Worm (Caenorhabditis elegans): Measurements from ENCODE around the gene cct-4.

ce11 chrII:8248745-8249144 is 34.7 kb upstream of the cct-4 start, which contains the start of the genes F35C11.2 and F35C11.4:
- no peak for TF ChIP-seq npax-4 (tag; optimal IDR thresholded peaks at IDR 0.05)
- TF ChIP-seq ttx-3 (tag; optimal IDR thresholded peaks at IDR 0.05): no peak
- TF ChIP-seq pha-4 (tag; optimal IDR thresholded peaks at IDR 0.05): no peak
- TF ChIP-seq pqm-1 (tag; optimal IDR thresholded peaks at IDR 0.05): no peak
- no peak for TF ChIP-seq ztf-16 (tag; optimal IDR thresholded peaks at IDR 0.05)
- no peak for TF ChIP-seq mec-3 (tag; optimal IDR thresholded peaks at IDR 0.05; ENCODE audit: borderline replicate concordance)
- TF ChIP-seq unc-3 (GFP tag; conservative IDR thresholded peaks at IDR 0.05): no peak
- TF ChIP-seq unc-3 (tag; optimal IDR thresholded peaks at IDR 0.05): no peak
- TF ChIP-seq ets-4 (tag; optimal IDR thresholded peaks at IDR 0.05): no peak
- TF ChIP-seq lin-11 (tag; optimal IDR thresholded peaks at IDR 0.05): no peak
- no peak for TF ChIP-seq pros-1 (tag; optimal IDR thresholded peaks at IDR 0.05)
- no peak for TF ChIP-seq ama-1 (optimal IDR thresholded peaks at IDR 0.05)
